ENCODE assay signal across 2 worm cellular contexts in the genomic region with DNA sequence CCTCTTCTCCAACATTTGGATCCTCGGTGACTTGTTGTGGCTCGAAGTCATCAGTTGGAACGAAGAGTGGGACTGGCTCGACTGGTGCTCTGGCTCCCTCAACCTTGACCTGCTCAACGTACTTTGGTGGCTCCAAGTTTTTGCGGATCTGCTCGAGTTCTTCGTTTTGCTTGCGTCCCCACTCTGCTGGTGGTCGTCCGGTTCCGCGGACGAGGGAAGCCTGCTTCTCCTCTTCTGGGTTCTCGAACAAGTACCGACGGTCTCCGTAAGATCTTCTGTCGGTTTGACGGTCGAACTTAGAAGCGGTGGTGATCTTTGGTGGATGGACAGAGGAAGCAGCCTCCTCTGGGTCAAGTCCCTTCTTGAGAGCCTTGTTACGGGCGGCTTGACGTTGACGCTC.
TF ChIP-seq lines count a peak whose summit lies in the region.

No protein-coding gene starts in this region.

TF ChIP-seq in whole organism, L4 larva, 104 proteins besides CTCF, POLR2A, EP300 and RAD21:
- TF ChIP-seq nhr-28 (tag; optimal IDR thresholded peaks at IDR 0.05; lab: Kevin White, UChicago) (no peak), set-16 (GFP tag; IDR thresholded peaks at IDR 0.05; lab: Robert Waterston, UW) (peak; percentile 73)

TF ChIP-seq in whole organism, young adult, 124 proteins besides CTCF, POLR2A, EP300 and RAD21:
- TF ChIP-seq egrh-3 (GFP tag; IDR thresholded peaks at IDR 0.05; lab: Robert Waterston, UW) (peak; percentile 12; the same call in 1 of the 2 replicates), zfh-2 (GFP tag; conservative IDR thresholded peaks at IDR 0.05; lab: Robert Waterston, UW) (peak; percentile 78), F23B12.7 (tag; optimal IDR thresholded peaks at IDR 0.05; lab: Kevin White, UChicago; ENCODE audit: insufficient read depth) (no peak)
